Fruit fly (Drosophila melanogaster) S2 (cell line): ENCODE results near the gene CG7656.

Source experiments
- CG8478 ChIP-seq: fragments of >200 bp; optimal IDR thresholded peaks from 2 replicates; lab custom pipeline; 2018
- CTCF ChIP-seq, 2 experiments: fragments of >200 bp; optimal IDR thresholded peaks; 2 replicates each; lab custom pipeline; 2018

dm6 chr3L:15543467-15543866 lies 44.5 kb downstream of the CG7656 start:
- TF ChIP-seq CG8478 (lab: Kevin White, UChicago): no peak
- no peak for TF ChIP-seq CTCF (optimal IDR thresholded peaks at IDR 0.05; lab: Kevin White, UChicago)
